Fruit fly (Drosophila melanogaster) whole organism, embryonic: ENCODE data around the gene CG31178.
A peak's percentile ranks its signal among the peaks of the same experiment; 100 is the strongest.

Source experiments
- B-H1 ChIP-seq: fragments of 200-800 bp; sonication (Bioruptor generic); IDR thresholded peaks from 3 replicates; pipeline ENCODE4 v1.3.6; 2022; ENCODE audit warnings: missing biosample characterization, missing genetic modification characterization
- CG10209 ChIP-seq: fragments of 200-800 bp; sonication (Bioruptor generic); optimal IDR thresholded peaks from 3 replicates; lab custom pipeline; 2017; ENCODE audit warnings: missing biosample characterization, mild to moderate bottlenecking, missing genetic modification characterization, missing genetic modification reagents
- CG10462 ChIP-seq: fragments of 200-800 bp; sonication (Bioruptor generic); optimal IDR thresholded peaks from 2 replicates; lab custom pipeline; 2016; ENCODE audit warnings: missing biosample characterization, missing genetic modification characterization
- CG11504 ChIP-seq: fragments of 200-800 bp; sonication (Bioruptor generic); optimal IDR thresholded peaks from 3 replicates; lab custom pipeline; 2019; ENCODE audit warnings: missing biosample characterization, mild to moderate bottlenecking, missing genetic modification characterization, moderate library complexity
- CG14441 ChIP-seq: fragments of 200-800 bp; sonication (Bioruptor generic); IDR thresholded peaks from 2 replicates; pipeline ENCODE4 v1.3.6; 2022; ENCODE audit warnings: missing biosample characterization, missing genetic modification characterization
- CG15696 ChIP-seq: fragments of 200-800 bp; sonication (Bioruptor generic); optimal IDR thresholded peaks from 2 replicates; lab custom pipeline; 2019; ENCODE audit warnings: missing biosample characterization, mild to moderate bottlenecking, missing genetic modification characterization, moderate library complexity
- CG17359 ChIP-seq: fragments of 200-800 bp; sonication (Bioruptor generic); optimal IDR thresholded peaks from 3 replicates; lab custom pipeline; 2018; ENCODE audit warnings: missing biosample characterization, mild to moderate bottlenecking, missing genetic modification characterization, moderate library complexity
- CG18262 ChIP-seq: fragments of 200-800 bp; optimal IDR thresholded peaks from 3 replicates; lab custom pipeline; 2019; ENCODE audit warnings: missing biosample characterization, mild to moderate bottlenecking, missing genetic modification characterization, moderate library complexity
- CG2202 ChIP-seq: fragments of 200-800 bp; sonication (Bioruptor generic); optimal IDR thresholded peaks from 2 replicates; lab custom pipeline; 2018; ENCODE audit warnings: missing biosample characterization, mild to moderate bottlenecking, missing genetic modification characterization
- CG2712 ChIP-seq: fragments of 200-800 bp; optimal IDR thresholded peaks from 3 replicates; lab custom pipeline; 2019; ENCODE audit warnings: missing biosample characterization, mild to moderate bottlenecking, missing genetic modification characterization, moderate library complexity
- CG32532 ChIP-seq: fragments of 200-800 bp; sonication (Bioruptor generic); IDR thresholded peaks from 2 replicates; pipeline ENCODE4 v1.3.6; 2022; ENCODE audit warnings: missing biosample characterization, missing genetic modification characterization
- CG33557 ChIP-seq: fragments of 200-800 bp; sonication (Bioruptor generic); optimal IDR thresholded peaks from 2 replicates; lab custom pipeline; 2019; ENCODE audit warnings: missing biosample characterization, mild to moderate bottlenecking, missing genetic modification characterization, moderate library complexity
- CG3407 ChIP-seq: fragments of 200-800 bp; sonication (Bioruptor generic); optimal IDR thresholded peaks from 2 replicates; lab custom pipeline; 2018; ENCODE audit warnings: missing biosample characterization, mild to moderate bottlenecking, missing genetic modification characterization
- CG4328 ChIP-seq: fragments of 200-800 bp; sonication (Bioruptor generic); optimal IDR thresholded peaks from 3 replicates; lab custom pipeline; 2017; ENCODE audit warnings: missing biosample characterization, missing genetic modification reagents, missing genetic modification characterization
- CG6689 ChIP-seq: fragments of 200-800 bp; sonication (Bioruptor generic); IDR thresholded peaks from 2 replicates; pipeline ENCODE4 v1.3.6; 2022; ENCODE audit warnings: missing biosample characterization, missing genetic modification characterization
- CG6854 ChIP-seq: fragments of 200-800 bp; sonication (Bioruptor generic); optimal IDR thresholded peaks from 3 replicates; lab custom pipeline; 2017; ENCODE audit warnings: missing biosample characterization, mild to moderate bottlenecking, missing genetic modification characterization
- CG7987 ChIP-seq: fragments of 200-800 bp; sonication (Bioruptor generic); optimal IDR thresholded peaks from 2 replicates; lab custom pipeline; 2018; ENCODE audit warnings: missing biosample characterization, mild to moderate bottlenecking, missing genetic modification characterization, moderate library complexity
- CG9727 ChIP-seq: fragments of 200-800 bp; sonication (Bioruptor generic); optimal IDR thresholded peaks from 3 replicates; lab custom pipeline; 2017; ENCODE audit warnings: missing biosample characterization, mild to moderate bottlenecking, missing genetic modification characterization
- Deaf1 ChIP-seq: fragments of 200-800 bp; optimal IDR thresholded peaks from 3 replicates; lab custom pipeline; 2019; ENCODE audit warnings: missing biosample characterization, mild to moderate bottlenecking, missing genetic modification characterization, moderate library complexity
- E2f2 ChIP-seq: fragments of 200-800 bp; sonication (Bioruptor generic); IDR thresholded peaks from 2 replicates; pipeline ENCODE4 v1.3.6; 2022; ENCODE audit warnings: missing biosample characterization, missing genetic modification characterization
- HLH4C ChIP-seq: fragments of 200-800 bp; sonication (Bioruptor generic); IDR thresholded peaks from 3 replicates; pipeline ENCODE4 v1.3.6; 2022; ENCODE audit warnings: missing biosample characterization, missing genetic modification characterization; ENCODE audit not compliant: partially characterized antibody
- HLH54F ChIP-seq: fragments of 200-800 bp; sonication (Bioruptor generic); optimal IDR thresholded peaks from 3 replicates; lab custom pipeline; 2016; ENCODE audit warnings: missing biosample characterization, missing genetic modification characterization
- Lhr ChIP-seq: fragments of 200-800 bp; sonication (Bioruptor generic); optimal IDR thresholded peaks from 3 replicates; lab custom pipeline; 2017; ENCODE audit warnings: mild to moderate bottlenecking, missing biosample characterization, missing genetic modification reagents, missing genetic modification characterization
- Max ChIP-seq: fragments of 200-800 bp; sonication (Bioruptor generic); optimal IDR thresholded peaks from 2 replicates; lab custom pipeline; 2016; ENCODE audit warnings: missing biosample characterization, mild to moderate bottlenecking, missing genetic modification characterization
- Nf-YB ChIP-seq: fragments of 200-800 bp; sonication (Bioruptor generic); optimal IDR thresholded peaks from 3 replicates; lab custom pipeline; 2019; ENCODE audit warnings: missing biosample characterization, mild to moderate bottlenecking, missing genetic modification characterization, moderate library complexity
- Rfx ChIP-seq: fragments of 200-800 bp; sonication (Bioruptor generic); IDR thresholded peaks from 2 replicates; pipeline ENCODE4 v1.3.6; 2022; ENCODE audit warnings: missing biosample characterization, missing genetic modification characterization
- Spps ChIP-seq: fragments of 200-800 bp; sonication (Bioruptor generic); optimal IDR thresholded peaks from 2 replicates; lab custom pipeline; 2018; ENCODE audit warnings: missing biosample characterization, mild to moderate bottlenecking, missing genetic modification characterization
- Sry-β ChIP-seq: fragments of 200-800 bp; sonication (Bioruptor generic); optimal IDR thresholded peaks from 2 replicates; lab custom pipeline; 2018; ENCODE audit warnings: missing biosample characterization, mild to moderate bottlenecking, missing genetic modification characterization, moderate library complexity
- Xrp1 ChIP-seq: fragments of 200-800 bp; sonication (Bioruptor generic); IDR thresholded peaks from 2 replicates; pipeline ENCODE4 v1.3.6; 2022; ENCODE audit warnings: missing biosample characterization, missing genetic modification characterization
- ci ChIP-seq: fragments of 200-800 bp; sonication (Bioruptor generic); IDR thresholded peaks from 3 replicates; pipeline ENCODE4 v1.3.6; 2022; ENCODE audit warnings: missing biosample characterization, missing genetic modification characterization
- cwo ChIP-seq: fragments of 200-800 bp; sonication (Bioruptor generic); optimal IDR thresholded peaks from 3 replicates; lab custom pipeline; 2017; ENCODE audit warnings: missing biosample characterization, missing genetic modification characterization, mild to moderate bottlenecking, moderate library complexity, missing genetic modification reagents
- fd64A ChIP-seq: fragments of 200-800 bp; sonication (Bioruptor generic); optimal IDR thresholded peaks from 3 replicates; lab custom pipeline; 2018; ENCODE audit warnings: missing biosample characterization, mild to moderate bottlenecking, missing genetic modification characterization
- gce ChIP-seq: fragments of 200-800 bp; sonication (Bioruptor generic); IDR thresholded peaks from 3 replicates; pipeline ENCODE4 v1.3.6; 2022; ENCODE audit warnings: missing biosample characterization, missing genetic modification characterization
- gcm ChIP-seq: fragments of 200-800 bp; sonication (Bioruptor generic); optimal IDR thresholded peaks from 2 replicates; lab custom pipeline; 2019; ENCODE audit warnings: missing biosample characterization, mild to moderate bottlenecking, missing genetic modification characterization, moderate library complexity
- grau ChIP-seq: fragments of 200-800 bp; optimal IDR thresholded peaks from 3 replicates; lab custom pipeline; 2019; ENCODE audit warnings: missing biosample characterization, mild to moderate bottlenecking, missing genetic modification characterization, moderate library complexity
- grn ChIP-seq: fragments of 200-800 bp; sonication (Bioruptor generic); optimal IDR thresholded peaks from 3 replicates; lab custom pipeline; 2017; ENCODE audit warnings: missing biosample characterization, missing genetic modification characterization
- insv ChIP-seq, 2 experiments: fragments of 200-800 bp; sonication (Bioruptor generic); optimal IDR thresholded peaks; 3 replicates each; lab custom pipeline; 2016 to 2018; ENCODE audit warnings: missing biosample characterization in 2 of 2, missing genetic modification characterization in 2 of 2
- ken ChIP-seq: fragments of 200-800 bp; sonication (Bioruptor generic); IDR thresholded peaks from 3 replicates; pipeline ENCODE4 v1.3.6; 2022; ENCODE audit warnings: missing biosample characterization, missing genetic modification characterization
- nmo ChIP-seq: fragments of 200-800 bp; sonication (Bioruptor generic); optimal IDR thresholded peaks from 2 replicates; lab custom pipeline; 2018; ENCODE audit warnings: missing biosample characterization, mild to moderate bottlenecking, missing genetic modification characterization, moderate library complexity
- org-1 ChIP-seq: fragments of 200-800 bp; sonication (Bioruptor generic); optimal IDR thresholded peaks from 2 replicates; lab custom pipeline; 2017; ENCODE audit warnings: missing biosample characterization, missing genetic modification characterization
- otp ChIP-seq: fragments of 200-800 bp; sonication (Bioruptor generic); IDR thresholded peaks from 3 replicates; pipeline ENCODE4, ENCODE4 v1.3.6; 2022; ENCODE audit warnings: missing biosample characterization, missing genetic modification characterization
- scrt ChIP-seq: fragments of 200-800 bp; sonication (Bioruptor generic); optimal IDR thresholded peaks from 2 replicates; lab custom pipeline; 2018; ENCODE audit warnings: missing biosample characterization, mild to moderate bottlenecking, missing genetic modification characterization, moderate library complexity
- sd ChIP-seq: fragments of 200-800 bp; sonication (Bioruptor generic); optimal IDR thresholded peaks from 3 replicates; lab custom pipeline; 2018; ENCODE audit warnings: missing biosample characterization, mild to moderate bottlenecking, missing genetic modification characterization, moderate library complexity
- shn ChIP-seq: fragments of 200-800 bp; sonication (Bioruptor generic); optimal IDR thresholded peaks from 3 replicates; lab custom pipeline; 2016; ENCODE audit warnings: missing biosample characterization, missing genetic modification characterization
- sob ChIP-seq: fragments of 200-800 bp; sonication (Bioruptor generic); IDR thresholded peaks from 2 replicates; pipeline ENCODE4 v1.3.6; 2022; ENCODE audit warnings: missing biosample characterization, missing genetic modification characterization
- sug ChIP-seq: fragments of 200-800 bp; optimal IDR thresholded peaks from 2 replicates; lab custom pipeline; 2019; ENCODE audit warnings: missing biosample characterization, mild to moderate bottlenecking, missing genetic modification characterization, moderate library complexity
- tna ChIP-seq: fragments of 200-800 bp; sonication (Bioruptor generic); IDR thresholded peaks from 2 replicates; pipeline ENCODE4 v1.3.6; 2022; ENCODE audit warnings: missing biosample characterization, missing genetic modification characterization; ENCODE audit not compliant: partially characterized antibody
- ttk ChIP-seq: fragments of 200-800 bp; sonication (Bioruptor generic); IDR thresholded peaks from 2 replicates; pipeline ENCODE4 v2.1.2; 2022; ENCODE audit warnings: missing biosample characterization, missing genetic modification characterization
- tx ChIP-seq: fragments of 200-800 bp; sonication (Bioruptor generic); optimal IDR thresholded peaks from 2 replicates; lab custom pipeline; 2016; ENCODE audit warnings: missing biosample characterization, missing genetic modification characterization
- yki ChIP-seq: fragments of >200 bp; optimal IDR thresholded peaks from 3 replicates; lab custom pipeline; 2018
- zfh1 ChIP-seq: fragments of 200-800 bp; sonication (Bioruptor generic); IDR thresholded peaks from 3 replicates; pipeline ENCODE4 v1.3.6; 2022; ENCODE audit warnings: missing biosample characterization, missing genetic modification characterization

The CG31178 gene

dm6 chr3R:21835388-21836200 is 37.9 kb upstream of the CG31178 start (continued):
- 0 out of 2 replicates have a peak, but pooled peaks have one; percentile 34 for TF ChIP-seq tna (GFP tag; lab: Robert Waterston, UW)
- TF ChIP-seq otp (GFP tag; lab: Robert Waterston, UW) = peak; percentile 23; the same call in 1 of the 3 replicates
- peak; percentile 14 for TF ChIP-seq CG10209
- TF ChIP-seq gce = 0 out of 3 replicates have a peak, but pooled peaks have one; percentile 10
- no peak for TF ChIP-seq B-H1 (GFP tag; lab: Robert Waterston, UW)
- no peak for TF ChIP-seq CG4328 (GFP tag; lab: Kevin White, UChicago)
- TF ChIP-seq Deaf1 (tag; lab: Kevin White, UChicago) = peak; percentile 32
- TF ChIP-seq Xrp1 = peak; percentile 10
- TF ChIP-seq grn (GFP tag; lab: Kevin White, UChicago) = peak; percentile 66
- TF ChIP-seq CG18262 = peak; percentile 29
- TF ChIP-seq CG33557 (GFP tag; lab: Kevin White, UChicago) = peak; percentile 75
- 0 out of 3 replicates have a peak, but pooled peaks have one; percentile 8 for TF ChIP-seq ci (GFP tag; lab: Robert Waterston, UW)
- TF ChIP-seq sob (GFP tag; lab: Robert Waterston, UW) = no peak
- peak; percentile 20 for TF ChIP-seq Nf-YB (GFP tag; lab: Kevin White, UChicago)
- peak; percentile 34 for TF ChIP-seq CG15696 (tag; lab: Kevin White, UChicago)
- peak; percentile 18 for TF ChIP-seq Spps (tag; lab: Kevin White, UChicago)
- TF ChIP-seq sd (tag; lab: Kevin White, UChicago) = peak; percentile 35
- peak; percentile 88 for TF ChIP-seq cwo (GFP tag; lab: Kevin White, UChicago)
- TF ChIP-seq CG11504 = peak; percentile 26
- peak; percentile 6 for TF ChIP-seq grau (tag; lab: Kevin White, UChicago)
- TF ChIP-seq HLH4C = peak; percentile 56; the same call in 2 of the 3 replicates
- peak; percentile 7 for TF ChIP-seq CG3407 (GFP tag; lab: Kevin White, UChicago)
- no peak for TF ChIP-seq Sry-β (GFP tag; lab: Kevin White, UChicago)
- peak; percentile 59 for TF ChIP-seq CG9727 (GFP tag; lab: Kevin White, UChicago)
- peak; percentile 2 for TF ChIP-seq CG17359 (tag; lab: Kevin White, UChicago)
- no peak for TF ChIP-seq CG10462 (GFP tag; lab: Kevin White, UChicago)
- no peak for TF ChIP-seq CG32532 (GFP tag; lab: Robert Waterston, UW)
- no peak for TF ChIP-seq yki (lab: Kevin White, UChicago)
- TF ChIP-seq CG2712 (tag; lab: Kevin White, UChicago) = peak; percentile 17
- peak; percentile 14 for TF ChIP-seq nmo (GFP tag; lab: Kevin White, UChicago)
- TF ChIP-seq insv (GFP tag; optimal IDR thresholded peaks at IDR 0.05; lab: Kevin White, UChicago) = no peak
- TF ChIP-seq fd64A (GFP tag; lab: Kevin White, UChicago) = peak; percentile 4
- no peak for TF ChIP-seq gcm (GFP tag; lab: Kevin White, UChicago)
- TF ChIP-seq scrt (GFP tag; lab: Kevin White, UChicago) = no peak
- peak; percentile 29 for TF ChIP-seq Lhr
- peak; percentile 48 for TF ChIP-seq CG2202 (tag; lab: Kevin White, UChicago)
- no peak for TF ChIP-seq org-1

dm6 chr3R:21836201-21836504 is 37.4 kb upstream of the CG31178 start:
- TF ChIP-seq CG2202 (tag; lab: Kevin White, UChicago) (no peak), ttk (GFP tag; lab: Robert Waterston, UW) (no peak), CG14441 (peak; percentile 66), HLH54F (GFP tag; lab: Kevin White, UChicago) (no peak), shn (GFP tag; lab: Kevin White, UChicago) (no peak), tx (GFP tag; lab: Kevin White, UChicago) (no peak), E2f2 (GFP tag; lab: Robert Waterston, UW) (no peak), Rfx (GFP tag; lab: Robert Waterston, UW) (peak; percentile 29; the same call in 1 of the 2 replicates), sug (tag; lab: Kevin White, UChicago) (no peak), ken (no peak), CG6854 (GFP tag; lab: Kevin White, UChicago) (no peak), CG6689 (no peak), zfh1 (GFP tag; lab: Robert Waterston, UW) (0 out of 3 replicates have a peak, but pooled peaks have one; percentile 15), Max (GFP tag; lab: Kevin White, UChicago) (no peak), CG7987 (GFP tag; lab: Kevin White, UChicago) (no peak)
